Worm (Caenorhabditis elegans) whole organism, L4 larva: ENCODE measurements around the gene F38A1.8.
"Not testable (repeated sequence)": the region's sequence is repeated elsewhere in the genome, so short reads cannot be mapped to it uniquely, and the experiment has no call there.

Experiments
- aly-2 ChIP-seq: sonication (generic microtip); optimal IDR thresholded peaks from 2 replicates; lab custom pipeline; 2018; ENCODE audit warnings: missing biosample characterization, missing genetic modification characterization
- ama-1 ChIP-seq: fragments of 150-350 bp; optimal IDR thresholded peaks from 2 replicates; lab custom pipeline; 2014; ENCODE audit warnings: inconsistent platforms, mixed read lengths
- ceh-28 ChIP-seq: fragments of 150-350 bp; optimal IDR thresholded peaks from 2 replicates; lab custom pipeline; 2014; ENCODE audit warnings: missing biosample characterization, missing genetic modification reagents, missing genetic modification characterization
- daf-8 ChIP-seq: fragments of 200-800 bp; sonication (Bioruptor generic); IDR thresholded peaks from 2 replicates; pipeline ENCODE4 v1.3.6; 2022; ENCODE audit warnings: missing genetic modification characterization, missing compliant biosample characterization
- egl-43 ChIP-seq: fragments of 200-800 bp; sonication (Bioruptor generic); IDR thresholded peaks from 2 replicates; pipeline ENCODE4 v1.3.6; 2022; ENCODE audit warnings: missing genetic modification reagents, missing genetic modification characterization, missing compliant biosample characterization
- fkh-10 ChIP-seq: fragments of 150-350 bp; optimal IDR thresholded peaks from 2 replicates; lab custom pipeline; 2014; ENCODE audit warnings: missing biosample characterization, missing genetic modification reagents, missing genetic modification characterization
- nhr-10 ChIP-seq: fragments of 150-350 bp; optimal IDR thresholded peaks from 2 replicates; lab custom pipeline; 2014; ENCODE audit warnings: missing biosample characterization, missing genetic modification characterization
- nhr-25 ChIP-seq: sonication (generic microtip); optimal IDR thresholded peaks from 2 replicates; lab custom pipeline; 2017; ENCODE audit warnings: missing genetic modification characterization, mild to moderate bottlenecking, missing compliant biosample characterization, antibody characterized with exemption, moderate library complexity, borderline replicate concordance; ENCODE audit not compliant: insufficient read depth
- sdz-12 ChIP-seq: fragments of 200-800 bp; sonication (Bioruptor generic); optimal IDR thresholded peaks from 2 replicates; lab custom pipeline; 2018; ENCODE audit warnings: mild to moderate bottlenecking, missing genetic modification characterization, missing compliant biosample characterization
- snpc-4 ChIP-seq: fragments of 150-350 bp; optimal IDR thresholded peaks from 2 replicates; lab custom pipeline; 2014; ENCODE audit warnings: missing biosample characterization, missing genetic modification characterization
- zip-11 ChIP-seq: fragments of 200-800 bp; sonication (Bioruptor generic); IDR thresholded peaks from 2 replicates; pipeline ENCODE4 v1.3.6; 2022; ENCODE audit warnings: missing genetic modification characterization, missing compliant biosample characterization

ce11 chrIV:1187502-1187901 lies 52.1 kb downstream of the F38A1.8 start, which contains the start of gene mdt-20:
- TF ChIP-seq sdz-12 (GFP tag; lab: Kevin White, UChicago); ama-1 (lab: Kevin White, UChicago); zip-11; fkh-10 (GFP tag; lab: Kevin White, UChicago); nhr-10 (tag; lab: Kevin White, UChicago); nhr-25 (tag; lab: Kevin White, UChicago); aly-2 (tag; lab: Kevin White, UChicago); egl-43 (GFP tag; lab: Robert Waterston, UW); daf-8 (GFP tag; lab: Robert Waterston, UW); ceh-28; snpc-4 (tag; lab: Kevin White, UChicago): not testable (repeated sequence)
